Worm (Caenorhabditis elegans): ENCODE results near the gene rpn-11.

Gene rpn-11

ce11 chrII:4018617-4019016 lies 25.7 kb downstream of the rpn-11 start, which contains the start of gene K07D4.6:
TSS of gene K07D4.6 (minus strand) at chrII:4018717.
- TF ChIP-seq F44E2.7 (GFP tag; IDR thresholded peaks at IDR 0.05) (no peak), aly-2 (tag; optimal IDR thresholded peaks at IDR 0.05) (no peak), zip-2 (tag; optimal IDR thresholded peaks at IDR 0.05) (no peak), unc-62 (GFP tag; optimal IDR thresholded peaks at IDR 0.05 in 1 of 2) (no peak), unc-62 (tag; optimal IDR thresholded peaks at IDR 0.05) (no peak), lin-29 (GFP tag; IDR thresholded peaks at IDR 0.05) (no peak), F10B5.3 (tag; optimal IDR thresholded peaks at IDR 0.05) (no peak)

ce11 chrII:4011518-4011917 lies 32.8 kb downstream of the rpn-11 start:
- TF ChIP-seq nhr-41 (GFP tag; IDR thresholded peaks at IDR 0.05) (no peak), pqm-1 (tag; optimal IDR thresholded peaks at IDR 0.05) (peak; percentile 7)

ce11 chrII:4007972-4008371 lies 36.4 kb downstream of the rpn-11 start:
- TF ChIP-seq daf-19 (GFP tag; conservative IDR thresholded peaks at IDR 0.05): no peak
- TF ChIP-seq zfp-2 (tag; optimal IDR thresholded peaks at IDR 0.05): no peak
- TF ChIP-seq tra-1 (GFP tag; IDR thresholded peaks at IDR 0.05): no peak
- peak; percentile 79 for TF ChIP-seq set-16 (GFP tag; IDR thresholded peaks at IDR 0.05)
- peak in 1 of 2 experiments; percentile 44 for TF ChIP-seq unc-62 (GFP tag; optimal IDR thresholded peaks at IDR 0.05 in 1 of 2)
- no peak for TF ChIP-seq unc-62 (tag; optimal IDR thresholded peaks at IDR 0.05)

ce11 chrII:4004614-4005013 lies 39.7 kb downstream of the rpn-11 start, which contains the start of gene ephx-1:
TSS of gene ephx-1 (plus strand) at chrII:4004914.
- TF ChIP-seq saeg-2 (GFP tag; IDR thresholded peaks at IDR 0.05) (no peak), dmd-8 (GFP tag; IDR thresholded peaks at IDR 0.05) (0 out of 2 replicates have a peak, but pooled peaks have one; percentile 2)

- TF ChIP-seq unc-62 (GFP tag; optimal IDR thresholded peaks at IDR 0.05 in 1 of 2) (peak in 1 of 2 experiments; percentile 46), unc-62 (tag; optimal IDR thresholded peaks at IDR 0.05) (no peak), egl-27 (tag; optimal IDR thresholded peaks at IDR 0.05) (no peak), nhr-48 (tag; optimal IDR thresholded peaks at IDR 0.05) (no peak), nhr-77 (tag; optimal IDR thresholded peaks at IDR 0.05) (no peak)
Measured at ce11 chrII:4002134-4002533, 42.2 kb downstream of the rpn-11 start.

- no peak for TF ChIP-seq zag-1 (tag; optimal IDR thresholded peaks at IDR 0.05)
- TF ChIP-seq F26F4.8 (GFP tag; conservative IDR thresholded peaks at IDR 0.05): no peak
- no peak for TF ChIP-seq dmd-6 (GFP tag; IDR thresholded peaks at IDR 0.05)
- no peak for TF ChIP-seq ama-1 (optimal IDR thresholded peaks at IDR 0.05)
- no peak for TF ChIP-seq mes-2 (tag; optimal IDR thresholded peaks at IDR 0.05; ENCODE audit: poor library complexity, severe bottlenecking)
- no peak for TF ChIP-seq unc-39 (tag; optimal IDR thresholded peaks at IDR 0.05)
- TF ChIP-seq lin-1 (GFP tag; IDR thresholded peaks at IDR 0.05): no peak
- no peak for TF ChIP-seq T26A8.4 (GFP tag; IDR thresholded peaks at IDR 0.05)
- TF ChIP-seq mdl-1 (tag; optimal IDR thresholded peaks at IDR 0.05): no peak
- no peak for TF ChIP-seq egl-43 (GFP tag; IDR thresholded peaks at IDR 0.05)
- TF ChIP-seq hlh-11 (tag; optimal IDR thresholded peaks at IDR 0.05): no peak
- TF ChIP-seq mep-1 (tag; optimal IDR thresholded peaks at IDR 0.05): no peak
- TF ChIP-seq Y105C5A.15 (GFP tag; IDR thresholded peaks at IDR 0.05): no peak
- TF ChIP-seq php-3 (GFP tag; IDR thresholded peaks at IDR 0.05): no peak
- TF ChIP-seq lim-7 (GFP tag; IDR thresholded peaks at IDR 0.05): no peak
- TF ChIP-seq snpc-1.2 (GFP tag; IDR thresholded peaks at IDR 0.05): no peak
Measured at ce11 chrII:4000430-4000829, 43.9 kb downstream of the rpn-11 start.

Measured in whole organism, L4 larva.